Worm (Caenorhabditis elegans) whole organism, L4/young adult: ENCODE results near the gene srab-6.

Experiments
- W03F9.2 ChIP-seq: fragments of 150-350 bp; optimal IDR thresholded peaks from 2 replicates; lab custom pipeline; 2014; ENCODE audit warnings: missing biosample characterization, missing genetic modification characterization
- dao-5 ChIP-seq: sonication (generic microtip); optimal IDR thresholded peaks from 2 replicates; lab custom pipeline; 2016; ENCODE audit warnings: missing genotype, missing genetic modification characterization, moderate library complexity, missing compliant biosample characterization
- him-1 ChIP-seq: sonication (generic microtip); optimal IDR thresholded peaks from 2 replicates; lab custom pipeline; 2016; ENCODE audit warnings: missing genotype, missing genetic modification reagents, missing genetic modification characterization, missing compliant biosample characterization

DNA sequence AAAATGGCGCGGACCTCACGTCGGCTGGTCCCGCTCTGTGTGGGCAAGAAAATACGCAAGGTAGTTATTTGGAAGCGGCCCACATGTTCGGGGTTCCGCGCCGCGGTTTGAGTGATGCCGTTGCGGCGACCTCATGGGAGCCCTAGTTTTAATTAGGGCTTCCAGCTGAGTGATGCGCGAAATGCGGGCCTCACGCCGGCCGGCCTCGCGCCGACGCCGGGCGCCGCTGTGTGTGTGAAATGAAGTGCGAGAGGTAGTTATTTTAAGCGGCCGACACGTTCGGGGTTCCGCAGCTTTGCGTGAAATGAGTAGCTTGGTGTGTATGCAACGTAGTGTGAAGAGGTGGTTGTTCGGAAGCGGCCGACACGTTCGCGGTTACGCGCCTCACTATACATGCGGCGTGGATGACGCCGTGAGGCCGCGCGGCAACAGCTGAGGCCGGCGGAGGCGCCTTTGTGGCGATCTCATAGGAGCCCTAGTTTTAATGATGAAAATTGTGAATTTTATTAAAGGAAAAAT, 1.8 kb downstream of the srab-6 start:
- TF ChIP-seq dao-5 (no peak), him-1 (tag; lab: Kevin White, UChicago) (no peak), W03F9.2 (tag; lab: Kevin White, UChicago) (no peak)
